Worm (Caenorhabditis elegans) whole organism, L3 larva: ENCODE measurements around the gene F55C12.2.

Source experiments
- daf-12 ChIP-seq: fragments of 150-350 bp; optimal IDR thresholded peaks from 2 replicates; lab custom pipeline; 2014; ENCODE audit warnings: missing biosample characterization, missing genetic modification reagents, missing genetic modification characterization
- elt-2 ChIP-seq: sonication (generic microtip); optimal IDR thresholded peaks from 2 replicates; lab custom pipeline; 2016; ENCODE audit warnings: missing genetic modification reagents, mild to moderate bottlenecking, missing genetic modification characterization, missing compliant biosample characterization
- unc-39 ChIP-seq: sonication (generic microtip); optimal IDR thresholded peaks from 4 replicates; lab custom pipeline; 2017; ENCODE audit warnings: missing biosample characterization, missing genetic modification characterization

DNA sequence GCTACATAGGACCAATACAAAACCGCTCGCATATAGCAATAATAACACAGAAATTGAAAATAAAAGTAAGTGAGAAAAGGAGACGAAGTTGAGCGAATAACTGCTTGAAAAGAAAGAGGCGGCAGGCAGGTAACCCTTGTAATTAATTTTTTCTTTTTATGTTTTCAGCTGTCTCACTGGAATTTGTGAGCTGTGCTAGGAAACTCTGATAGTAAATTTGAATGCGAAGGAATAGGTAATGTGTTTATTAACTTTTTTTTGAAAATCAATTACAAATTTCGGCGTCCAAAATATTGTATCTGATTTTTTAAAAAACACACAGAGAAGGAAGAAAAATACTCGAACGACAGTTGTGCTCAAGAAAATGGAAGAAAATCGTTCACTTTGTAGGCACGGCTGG is 24.6 kb upstream of the F55C12.2 start, which contains the start of gene H41C03.2:
- no peak for TF ChIP-seq unc-39 (tag; lab: Kevin White, UChicago)
- no peak for TF ChIP-seq daf-12
- TF ChIP-seq elt-2 (tag; lab: Kevin White, UChicago), result no peak
